Worm (Caenorhabditis elegans) whole organism, mixed stage, embryonic: ENCODE measurements around the gene lact-6.

ENCODE experiments used
- elt-3 ChIP-seq: fragments of 150-350 bp; optimal IDR thresholded peaks from 2 replicates; lab custom pipeline; 2014; ENCODE audit warnings: missing biosample characterization, missing genetic modification characterization
- flh-1 ChIP-seq: fragments of 200-800 bp; sonication (Bioruptor generic); optimal IDR thresholded peaks from 2 replicates; lab custom pipeline; 2018; ENCODE audit warnings: mild to moderate bottlenecking, missing genetic modification characterization, moderate library complexity, missing compliant biosample characterization
- unc-62 ChIP-seq: fragments of 150-350 bp; optimal IDR thresholded peaks from 2 replicates; lab custom pipeline; 2014; ENCODE audit warnings: missing biosample characterization, missing genetic modification reagents, missing genetic modification characterization

ce11 chrIV:17426970-17427369, 4.2 kb downstream of the lact-6 start:
- no peak for TF ChIP-seq elt-3
- no peak for TF ChIP-seq unc-62 (GFP tag; lab: Kevin White, UChicago)
- no peak for TF ChIP-seq flh-1 (GFP tag; lab: Kevin White, UChicago)
